Worm (Caenorhabditis elegans) whole organism, L2 larva: ENCODE measurements around the gene str-138.

Experiments
- F13H6.1 ChIP-seq: sonication (generic microtip); optimal IDR thresholded peaks from 2 replicates; lab custom pipeline; 2016; ENCODE audit warnings: missing genetic modification characterization, missing compliant biosample characterization
- ZK546.5 ChIP-seq: sonication (generic microtip); optimal IDR thresholded peaks from 2 replicates; lab custom pipeline; 2017; ENCODE audit warnings: missing biosample characterization, missing genetic modification characterization
- aly-2 ChIP-seq: fragments of 150-350 bp; optimal IDR thresholded peaks from 2 replicates; lab custom pipeline; 2014; ENCODE audit warnings: missing biosample characterization, missing genetic modification characterization
- blmp-1 ChIP-seq: sonication (generic microtip); optimal IDR thresholded peaks from 2 replicates; lab custom pipeline; 2017; ENCODE audit warnings: missing genetic modification characterization, mild to moderate bottlenecking, missing compliant biosample characterization, antibody characterized with exemption, moderate library complexity; ENCODE audit not compliant: insufficient read depth
- ceh-82 ChIP-seq: fragments of 150-350 bp; optimal IDR thresholded peaks from 2 replicates; lab custom pipeline; 2014; ENCODE audit warnings: missing biosample characterization, missing genetic modification characterization
- elt-3 ChIP-seq: sonication (generic microtip); optimal IDR thresholded peaks from 2 replicates; lab custom pipeline; 2017; ENCODE audit warnings: missing biosample characterization, missing genetic modification characterization
- mbf-1 ChIP-seq: sonication (generic microtip); optimal IDR thresholded peaks from 2 replicates; lab custom pipeline; 2017; ENCODE audit warnings: missing biosample characterization, missing genetic modification characterization
- nhr-11 ChIP-seq: fragments of 150-350 bp; optimal IDR thresholded peaks from 2 replicates; lab custom pipeline; 2014; ENCODE audit warnings: missing biosample characterization, missing genetic modification characterization
- nhr-12 ChIP-seq: fragments of 150-350 bp; optimal IDR thresholded peaks from 2 replicates; lab custom pipeline; 2014; ENCODE audit warnings: missing biosample characterization, missing genetic modification characterization
- nhr-21 ChIP-seq: fragments of 150-350 bp; optimal IDR thresholded peaks from 2 replicates; lab custom pipeline; 2014; ENCODE audit warnings: missing biosample characterization, missing genetic modification characterization
- nhr-25 ChIP-seq: fragments of 150-350 bp; sonication (generic microtip); optimal IDR thresholded peaks from 3 replicates; lab custom pipeline; 2014; ENCODE audit warnings: missing biosample characterization, missing genetic modification characterization
- nhr-77 ChIP-seq: fragments of 150-350 bp; optimal IDR thresholded peaks from 2 replicates; lab custom pipeline; 2014; ENCODE audit warnings: missing biosample characterization, missing genetic modification characterization
- skn-1 ChIP-seq: sonication (generic microtip); optimal IDR thresholded peaks from 2 replicates; lab custom pipeline; 2017; ENCODE audit warnings: missing biosample characterization, missing genetic modification characterization

- no peak for TF ChIP-seq nhr-11 (tag; lab: Kevin White, UChicago)
- TF ChIP-seq blmp-1 (tag; lab: Kevin White, UChicago) = no peak
- TF ChIP-seq skn-1 (tag; lab: Kevin White, UChicago) = no peak
- no peak for TF ChIP-seq mbf-1 (tag; lab: Kevin White, UChicago)
- TF ChIP-seq nhr-12 (tag; lab: Kevin White, UChicago) = no peak
- TF ChIP-seq ZK546.5 (tag; lab: Kevin White, UChicago) = no peak
- no peak for TF ChIP-seq ceh-82 (tag; lab: Kevin White, UChicago)
- no peak for TF ChIP-seq nhr-21
- TF ChIP-seq nhr-77 (tag; lab: Kevin White, UChicago) = no peak
- TF ChIP-seq nhr-25 (tag; lab: Kevin White, UChicago) = no peak
- TF ChIP-seq F13H6.1 (tag; lab: Kevin White, UChicago) = no peak
- TF ChIP-seq aly-2 (tag; lab: Kevin White, UChicago) = no peak
- no peak for TF ChIP-seq elt-3 (tag; lab: Kevin White, UChicago)
Observed at ce11 chrV:8072047-8072446, 13.6 kb downstream of the str-138 start, which contains the start of gene str-144.
